Fruit fly (Drosophila melanogaster) whole organism, pupa: ENCODE measurements around the gene CG31560.

Experiments
- CG10348 ChIP-seq: fragments of 200-800 bp; sonication (Bioruptor generic); IDR thresholded peaks from 2 replicates; pipeline ENCODE4 v1.3.6; 2022; ENCODE audit warnings: missing biosample characterization, missing genetic modification characterization
- CG12605 ChIP-seq: fragments of 200-800 bp; sonication (Bioruptor generic); IDR thresholded peaks from 2 replicates; pipeline ENCODE4 v1.3.6; 2022; ENCODE audit warnings: missing biosample characterization, missing genetic modification characterization
- CG13204 ChIP-seq: fragments of 200-800 bp; sonication (Bioruptor generic); optimal IDR thresholded peaks from 2 replicates; lab custom pipeline; 2018; ENCODE audit warnings: missing biosample characterization, mild to moderate bottlenecking, missing genetic modification characterization, moderate library complexity
- CG14655 ChIP-seq: fragments of 200-800 bp; sonication (Bioruptor generic); optimal IDR thresholded peaks from 3 replicates; lab custom pipeline; 2017; ENCODE audit warnings: mild to moderate bottlenecking, missing biosample characterization, missing genetic modification reagents, missing genetic modification characterization
- CG15710 ChIP-seq: fragments of 200-800 bp; sonication (Bioruptor generic); optimal IDR thresholded peaks from 2 replicates; lab custom pipeline; 2018; ENCODE audit warnings: missing biosample characterization, mild to moderate bottlenecking, missing genetic modification characterization, moderate library complexity
- CG17806 ChIP-seq: fragments of 200-800 bp; sonication (Bioruptor generic); optimal IDR thresholded peaks from 2 replicates; lab custom pipeline; 2018; ENCODE audit warnings: missing biosample characterization, mild to moderate bottlenecking, missing genetic modification characterization, moderate library complexity
- CG32121 ChIP-seq: fragments of 200-800 bp; sonication (Bioruptor generic); IDR thresholded peaks from 2 replicates; pipeline ENCODE4 v1.3.6; 2022; ENCODE audit warnings: missing biosample characterization, missing genetic modification characterization
- CG34367 ChIP-seq: fragments of 200-800 bp; sonication (Bioruptor generic); optimal IDR thresholded peaks from 2 replicates; lab custom pipeline; 2018; ENCODE audit warnings: missing biosample characterization, mild to moderate bottlenecking, missing genetic modification characterization
- CG4496 ChIP-seq: fragments of 200-800 bp; sonication (Bioruptor generic); IDR thresholded peaks from 3 replicates; pipeline ENCODE4 v1.3.6; 2022; ENCODE audit warnings: missing biosample characterization, missing genetic modification characterization
- CG8159 ChIP-seq: fragments of 200-800 bp; sonication (Bioruptor generic); optimal IDR thresholded peaks from 3 replicates; lab custom pipeline; 2018; ENCODE audit warnings: missing biosample characterization, mild to moderate bottlenecking, missing genetic modification characterization, moderate library complexity
- CG8301 ChIP-seq: fragments of 200-800 bp; sonication (Bioruptor generic); optimal IDR thresholded peaks from 2 replicates; lab custom pipeline; 2018; ENCODE audit warnings: missing biosample characterization, mild to moderate bottlenecking, missing genetic modification characterization
- CG9948 ChIP-seq: fragments of 200-800 bp; sonication (Bioruptor generic); optimal IDR thresholded peaks from 2 replicates; lab custom pipeline; 2018; ENCODE audit warnings: missing biosample characterization, mild to moderate bottlenecking, missing genetic modification characterization, moderate library complexity
- D1 ChIP-seq: fragments of 200-800 bp; sonication (Bioruptor generic); optimal IDR thresholded peaks from 2 replicates; lab custom pipeline; 2018; ENCODE audit warnings: missing biosample characterization, mild to moderate bottlenecking, missing genetic modification characterization, moderate library complexity
- EcR ChIP-seq: fragments of 200-800 bp; sonication (Bioruptor generic); optimal IDR thresholded peaks from 3 replicates; lab custom pipeline; 2019; ENCODE audit warnings: missing biosample characterization, missing genetic modification characterization, mild to moderate bottlenecking, moderate library complexity, missing genetic modification reagents
- Ets98B ChIP-seq: fragments of 200-800 bp; sonication (Bioruptor generic); IDR thresholded peaks from 2 replicates; pipeline ENCODE4 v1.3.6; 2022; ENCODE audit warnings: missing biosample characterization, missing genetic modification characterization
- Pif1A ChIP-seq: fragments of 200-800 bp; sonication (Bioruptor generic); optimal IDR thresholded peaks from 3 replicates; lab custom pipeline; 2016; ENCODE audit warnings: missing biosample characterization, missing genetic modification characterization
- Pif1B ChIP-seq: fragments of 200-800 bp; sonication (Bioruptor generic); optimal IDR thresholded peaks from 3 replicates; lab custom pipeline; 2016; ENCODE audit warnings: missing biosample characterization, missing genetic modification characterization
- Snoo ChIP-seq: fragments of 200-800 bp; sonication (Bioruptor generic); optimal IDR thresholded peaks from 3 replicates; lab custom pipeline; 2017; ENCODE audit warnings: missing biosample characterization, mild to moderate bottlenecking, missing genetic modification characterization, inconsistent platforms
- fd96Ca ChIP-seq: fragments of 200-800 bp; sonication (Bioruptor generic); IDR thresholded peaks from 3 replicates; pipeline ENCODE4 v1.3.6; 2022; ENCODE audit warnings: missing biosample characterization, missing genetic modification characterization
- gl ChIP-seq: fragments of 200-800 bp; sonication (Bioruptor generic); optimal IDR thresholded peaks from 2 replicates; lab custom pipeline; 2018; ENCODE audit warnings: missing biosample characterization, mild to moderate bottlenecking, missing genetic modification characterization
- rn ChIP-seq: fragments of 200-800 bp; sonication (Bioruptor generic); IDR thresholded peaks from 2 replicates; pipeline ENCODE4 v1.3.6; 2022; ENCODE audit warnings: missing biosample characterization, missing genetic modification characterization

Gene CG31560

DNA sequence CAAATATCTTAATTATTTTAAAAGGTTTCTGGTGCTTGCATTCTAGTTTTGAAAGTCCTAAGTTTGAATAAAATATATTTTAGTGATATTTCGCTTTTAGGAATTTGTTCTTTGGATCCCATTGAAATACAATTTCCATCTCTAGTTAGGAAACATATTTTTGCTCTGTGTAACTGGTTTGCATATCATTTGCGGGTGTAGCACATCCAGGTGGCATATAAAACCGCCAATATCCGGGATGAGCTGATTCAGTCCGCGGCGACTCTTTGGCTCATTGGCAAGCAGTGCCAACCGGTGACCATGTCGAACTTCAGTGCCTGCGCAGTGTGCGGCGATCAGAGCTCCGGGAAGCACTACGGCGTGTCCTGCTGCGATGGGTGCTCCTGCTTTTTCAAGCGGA, 39.2 kb downstream of the CG31560 start, which contains the start of gene Hr83:
Gene Hr83, plus strand, starts transcription at position 301 of the 400 bp plus-strand sequence.
- TF ChIP-seq gl (tag; lab: Kevin White, UChicago) (no peak), CG34367 (tag; lab: Kevin White, UChicago) (no peak), CG8159 (tag; lab: Kevin White, UChicago) (no peak), fd96Ca (GFP tag; lab: Robert Waterston, UW) (no peak), CG4496 (GFP tag; lab: Robert Waterston, UW) (no peak), EcR (GFP tag; lab: Kevin White, UChicago) (no peak), CG9948 (no peak), CG15710 (tag; lab: Kevin White, UChicago) (no peak), CG14655 (GFP tag; lab: Kevin White, UChicago) (no peak), CG12605 (GFP tag; lab: Robert Waterston, UW) (no peak), Ets98B (GFP tag; lab: Robert Waterston, UW) (no peak), D1 (tag; lab: Kevin White, UChicago) (no peak), CG10348 (GFP tag; lab: Robert Waterston, UW) (no peak), CG8301 (no peak), Snoo (no peak), CG13204 (GFP tag; lab: Kevin White, UChicago) (no peak), Pif1B (no peak), Pif1A (GFP tag; lab: Kevin White, UChicago) (no peak), CG17806 (no peak), CG32121 (GFP tag; lab: Robert Waterston, UW) (no peak)

DNA sequence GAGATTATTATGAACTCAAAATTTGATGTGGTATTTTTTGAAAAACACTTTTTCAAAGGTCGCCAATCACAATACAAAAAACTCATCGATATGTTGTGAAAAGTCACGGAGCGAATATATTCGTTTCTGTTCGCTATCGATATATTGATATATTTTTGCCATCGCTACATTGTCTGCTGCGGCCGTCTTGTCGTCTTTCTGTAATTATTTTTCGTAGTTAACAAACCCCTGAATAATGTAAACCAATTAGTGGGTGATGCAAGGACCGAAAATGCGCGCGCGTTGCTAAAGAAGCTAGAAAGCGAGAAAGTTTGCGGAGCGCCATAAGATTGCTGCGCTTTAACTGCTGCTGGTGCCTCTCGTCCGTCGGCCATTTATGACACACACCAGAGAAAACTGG, 41.0 kb downstream of the CG31560 start, which contains the start of gene Pak:
Gene Pak, plus strand, starts transcription at position 142 of the 400 bp plus-strand sequence.
- no peak for TF ChIP-seq fd96Ca (GFP tag; lab: Robert Waterston, UW)
- no peak for TF ChIP-seq EcR (GFP tag; lab: Kevin White, UChicago)
- TF ChIP-seq Ets98B (GFP tag; lab: Robert Waterston, UW): no peak
- TF ChIP-seq CG17806: no peak
- no peak for TF ChIP-seq D1 (tag; lab: Kevin White, UChicago)
- TF ChIP-seq rn (GFP tag; lab: Robert Waterston, UW): no peak
- no peak for TF ChIP-seq CG14655 (GFP tag; lab: Kevin White, UChicago)
- no peak for TF ChIP-seq CG9948
- no peak for TF ChIP-seq CG8301
- TF ChIP-seq, all 21 proteins: peak for 0

DNA sequence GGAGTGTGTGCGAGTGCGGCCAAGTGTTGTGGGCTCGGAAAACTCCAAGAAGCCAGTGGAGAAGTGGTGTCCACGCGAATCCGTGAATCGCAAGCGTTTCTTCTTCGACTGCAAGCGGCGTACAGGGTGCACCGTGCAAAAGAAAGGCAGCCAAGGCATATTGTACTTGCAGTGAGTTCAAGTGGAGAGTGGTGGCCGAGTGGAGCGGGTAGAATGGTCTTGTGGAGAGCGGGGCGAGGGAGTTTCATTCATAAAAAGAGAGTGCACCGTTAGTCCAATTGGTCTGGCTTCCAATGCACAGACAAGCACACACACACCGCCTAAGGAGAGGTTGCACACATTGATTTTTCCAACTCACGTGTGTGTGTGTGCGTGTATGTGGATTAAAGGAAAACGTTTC, 41.4 kb downstream of the CG31560 start:
- TF ChIP-seq EcR (GFP tag; lab: Kevin White, UChicago) (peak; percentile 23), CG4496 (GFP tag; lab: Robert Waterston, UW) (peak; percentile 16; the same call in 1 of the 3 replicates), gl (tag; lab: Kevin White, UChicago) (no peak)

DNA sequence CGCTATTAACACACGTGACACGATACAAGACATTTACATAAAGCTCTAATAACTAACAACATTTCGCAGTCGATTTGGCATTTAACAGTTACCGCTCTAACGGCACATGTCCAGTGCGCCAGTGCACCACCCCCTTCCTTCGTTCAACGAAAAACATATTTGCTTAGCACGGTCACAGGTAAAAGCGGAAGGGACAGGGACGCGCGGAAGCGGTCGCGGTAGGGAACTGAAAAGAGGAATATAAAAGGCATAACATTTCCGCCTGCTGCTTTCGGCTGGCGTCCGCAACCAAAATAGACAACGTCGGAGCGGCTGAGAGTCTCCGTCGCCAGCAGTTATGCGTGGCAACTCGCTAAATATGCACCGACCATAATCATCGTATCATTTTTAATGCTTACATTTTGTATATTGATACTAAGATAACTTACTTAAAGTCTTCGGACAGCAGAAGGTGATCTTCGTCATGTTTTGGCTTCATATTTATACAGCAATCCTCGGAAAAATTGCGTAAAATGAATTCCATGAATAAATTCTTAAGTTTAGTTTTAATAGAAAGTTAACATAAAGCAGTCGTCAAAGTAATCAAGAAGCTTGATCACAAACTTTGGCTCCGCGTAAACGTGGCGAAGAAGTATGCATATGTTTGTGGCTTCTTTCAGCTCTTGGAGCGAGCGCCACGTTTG, 42.1 kb downstream of the CG31560 start:
- TF ChIP-seq CG8301: peak; percentile 75
- TF ChIP-seq Pif1B: peak; percentile 27
- TF ChIP-seq CG8159 (tag; lab: Kevin White, UChicago): peak; percentile 30
- peak; percentile 46; the same call in 1 of the 3 replicates for TF ChIP-seq fd96Ca (GFP tag; lab: Robert Waterston, UW)
- TF ChIP-seq CG32121 (GFP tag; lab: Robert Waterston, UW): peak; percentile 54; the same call in 1 of the 2 replicates
- peak; percentile 31 for TF ChIP-seq CG17806
- peak; percentile 59 for TF ChIP-seq Pif1A (GFP tag; lab: Kevin White, UChicago)
- TF ChIP-seq CG15710 (tag; lab: Kevin White, UChicago): peak; percentile 26
- TF ChIP-seq gl (tag; lab: Kevin White, UChicago): no peak
- TF ChIP-seq CG14655 (GFP tag; lab: Kevin White, UChicago): peak; percentile 80
- TF ChIP-seq CG34367 (tag; lab: Kevin White, UChicago): peak; percentile 6
- peak; percentile 30 for TF ChIP-seq CG9948
- 0 out of 2 replicates have a peak, but pooled peaks have one; percentile 22 for TF ChIP-seq Ets98B (GFP tag; lab: Robert Waterston, UW)
- no peak for TF ChIP-seq D1 (tag; lab: Kevin White, UChicago)
- TF ChIP-seq EcR (GFP tag; lab: Kevin White, UChicago): no peak
- no peak for TF ChIP-seq Snoo
- 0 out of 3 replicates have a peak, but pooled peaks have one; percentile 5 for TF ChIP-seq CG4496 (GFP tag; lab: Robert Waterston, UW)
- no peak for TF ChIP-seq rn (GFP tag; lab: Robert Waterston, UW)
- TF ChIP-seq, all 21 proteins: peak for 13

DNA sequence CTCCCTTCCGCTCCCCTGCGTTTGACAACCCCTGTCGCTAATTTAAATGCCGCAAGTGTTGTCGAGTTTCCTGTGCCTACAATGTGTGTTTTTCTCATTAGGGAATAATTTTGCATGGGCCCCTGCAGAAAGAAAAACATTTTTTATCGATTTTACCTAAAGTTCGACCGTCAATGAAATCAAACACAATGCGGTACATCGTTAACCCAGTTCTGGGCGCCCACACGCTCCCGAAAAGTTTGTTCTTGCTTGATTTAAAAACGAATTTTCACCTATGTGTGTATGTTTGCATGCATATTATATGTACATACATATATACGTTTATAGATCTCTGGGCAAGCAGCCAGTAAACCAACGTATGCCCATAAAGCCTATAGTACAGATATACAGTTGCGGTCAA, 42.7 kb downstream of the CG31560 start:
- TF ChIP-seq CG15710 (tag; lab: Kevin White, UChicago) (no peak), CG4496 (GFP tag; lab: Robert Waterston, UW) (no peak), Snoo (no peak), CG12605 (GFP tag; lab: Robert Waterston, UW) (no peak), CG9948 (no peak), fd96Ca (GFP tag; lab: Robert Waterston, UW) (no peak), CG13204 (GFP tag; lab: Kevin White, UChicago) (no peak), CG14655 (GFP tag; lab: Kevin White, UChicago) (no peak), gl (tag; lab: Kevin White, UChicago) (no peak), CG8159 (tag; lab: Kevin White, UChicago) (no peak), CG17806 (no peak), Pif1A (GFP tag; lab: Kevin White, UChicago) (no peak), D1 (tag; lab: Kevin White, UChicago) (no peak), CG32121 (GFP tag; lab: Robert Waterston, UW) (no peak), Pif1B (no peak), rn (GFP tag; lab: Robert Waterston, UW) (no peak), CG10348 (GFP tag; lab: Robert Waterston, UW) (no peak), Ets98B (GFP tag; lab: Robert Waterston, UW) (no peak)
- TF ChIP-seq, all 21 proteins: peak for 0
